Fruit fly (Drosophila melanogaster) whole organism: Measurements from ENCODE around the gene CG32638.

ENCODE experiments used
- EcR ChIP-seq, 2 experiments: fragments of >200 bp; optimal IDR thresholded peaks; 2 replicates each; lab custom pipeline; 2017; ENCODE audit warnings: missing biosample characterization in 2 of 2, missing genetic modification characterization in 2 of 2, missing genetic modification reagents in 2 of 2
- usp ChIP-seq: fragments of >200 bp; optimal IDR thresholded peaks from 2 replicates; lab custom pipeline; 2017; ENCODE audit warnings: missing biosample characterization, missing genetic modification characterization, mixed read lengths

dm6 chrX:13138887-13139286 is 10.3 kb upstream of the CG32638 start, which contains the start of gene CG32645:
- TF ChIP-seq usp (GFP tag; lab: Kevin White, UChicago) = no peak
- TF ChIP-seq EcR (GFP tag; optimal IDR thresholded peaks at IDR 0.05; lab: Kevin White, UChicago) = no peak
